Fruit fly (Drosophila melanogaster) whole organism, embryonic: ENCODE data around the gene GABPI.

ENCODE experiments used
- Blimp-1 ChIP-seq: fragments of 200-800 bp; sonication (Bioruptor generic); optimal IDR thresholded peaks from 3 replicates; lab custom pipeline; 2018; ENCODE audit warnings: missing biosample characterization, missing genetic modification characterization, mild to moderate bottlenecking, moderate library complexity, missing genetic modification reagents
- C15 ChIP-seq: fragments of 200-800 bp; sonication (Bioruptor generic); IDR thresholded peaks from 3 replicates; pipeline ENCODE4 v1.3.6; 2022; ENCODE audit warnings: missing biosample characterization, missing genetic modification characterization
- CG10209 ChIP-seq: fragments of 200-800 bp; sonication (Bioruptor generic); optimal IDR thresholded peaks from 3 replicates; lab custom pipeline; 2017; ENCODE audit warnings: missing biosample characterization, mild to moderate bottlenecking, missing genetic modification characterization, missing genetic modification reagents
- CG10267 ChIP-seq: fragments of 200-800 bp; sonication (Bioruptor generic); optimal IDR thresholded peaks from 2 replicates; lab custom pipeline; 2018; ENCODE audit warnings: missing biosample characterization, mild to moderate bottlenecking, missing genetic modification characterization, moderate library complexity
- CG11247 ChIP-seq: fragments of 200-800 bp; sonication (Bioruptor generic); IDR thresholded peaks from 2 replicates; pipeline ENCODE4 v1.3.6; 2022; ENCODE audit warnings: missing biosample characterization, missing genetic modification characterization
- CG11504 ChIP-seq: fragments of 200-800 bp; sonication (Bioruptor generic); optimal IDR thresholded peaks from 3 replicates; lab custom pipeline; 2019; ENCODE audit warnings: missing biosample characterization, mild to moderate bottlenecking, missing genetic modification characterization, moderate library complexity
- CG12236 ChIP-seq: fragments of 200-800 bp; sonication (Bioruptor generic); optimal IDR thresholded peaks from 2 replicates; lab custom pipeline; 2016; ENCODE audit warnings: missing biosample characterization, missing genetic modification characterization
- CG13296 ChIP-seq: fragments of 200-800 bp; sonication (Bioruptor generic); optimal IDR thresholded peaks from 3 replicates; lab custom pipeline; 2018; ENCODE audit warnings: missing biosample characterization, mild to moderate bottlenecking, missing genetic modification characterization
- CG15073 ChIP-seq: fragments of 200-800 bp; sonication (Bioruptor generic); optimal IDR thresholded peaks from 2 replicates; lab custom pipeline; 2016; ENCODE audit warnings: missing biosample characterization, missing genetic modification characterization
- CG15479 ChIP-seq: fragments of 200-800 bp; sonication (Bioruptor generic); optimal IDR thresholded peaks from 3 replicates; lab custom pipeline; 2019; ENCODE audit warnings: missing biosample characterization, mild to moderate bottlenecking, missing genetic modification characterization, moderate library complexity
- CG16813 ChIP-seq: fragments of 200-800 bp; sonication (Bioruptor generic); IDR thresholded peaks from 3 replicates; pipeline ENCODE4 v1.3.6; 2022; ENCODE audit warnings: missing biosample characterization, missing genetic modification characterization; ENCODE audit not compliant: partially characterized antibody
- CG32532 ChIP-seq: fragments of 200-800 bp; sonication (Bioruptor generic); IDR thresholded peaks from 2 replicates; pipeline ENCODE4 v1.3.6; 2022; ENCODE audit warnings: missing biosample characterization, missing genetic modification characterization
- CG3995 ChIP-seq: fragments of 200-800 bp; sonication (Bioruptor generic); optimal IDR thresholded peaks from 3 replicates; lab custom pipeline; 2016; ENCODE audit warnings: missing biosample characterization, missing genetic modification characterization
- CG4617 ChIP-seq: fragments of 200-800 bp; sonication (Bioruptor generic); optimal IDR thresholded peaks from 3 replicates; lab custom pipeline; 2016; ENCODE audit warnings: missing biosample characterization, missing genetic modification characterization, borderline replicate concordance
- CG6175 ChIP-seq: fragments of 200-800 bp; sonication (Bioruptor generic); IDR thresholded peaks from 3 replicates; pipeline ENCODE4 v1.3.6; 2022; ENCODE audit warnings: missing biosample characterization, missing genetic modification characterization
- CG6654 ChIP-seq: fragments of 200-800 bp; sonication (Bioruptor generic); optimal IDR thresholded peaks from 2 replicates; lab custom pipeline; 2017; ENCODE audit warnings: missing biosample characterization, mild to moderate bottlenecking, missing genetic modification characterization
- CG8478 ChIP-seq: fragments of >200 bp; optimal IDR thresholded peaks from 2 replicates; lab custom pipeline; 2018
- D19B ChIP-seq: fragments of 200-800 bp; sonication (Bioruptor generic); optimal IDR thresholded peaks from 2 replicates; lab custom pipeline; 2017; ENCODE audit warnings: missing biosample characterization, mild to moderate bottlenecking, missing genetic modification characterization
- Doc3 ChIP-seq: fragments of 200-800 bp; sonication (Bioruptor generic); IDR thresholded peaks from 3 replicates; pipeline ENCODE4 v1.3.6; 2022; ENCODE audit warnings: missing biosample characterization, missing genetic modification characterization; ENCODE audit not compliant: partially characterized antibody
- E2f2 ChIP-seq: fragments of 200-800 bp; sonication (Bioruptor generic); IDR thresholded peaks from 2 replicates; pipeline ENCODE4 v1.3.6; 2022; ENCODE audit warnings: missing biosample characterization, missing genetic modification characterization
- HLH3B ChIP-seq: fragments of 200-800 bp; sonication (Bioruptor generic); IDR thresholded peaks from 2 replicates; pipeline ENCODE4 v1.3.6; 2022; ENCODE audit warnings: missing biosample characterization, missing genetic modification characterization
- HLH54F ChIP-seq: fragments of 200-800 bp; sonication (Bioruptor generic); optimal IDR thresholded peaks from 3 replicates; lab custom pipeline; 2016; ENCODE audit warnings: missing biosample characterization, missing genetic modification characterization
- HLHmδ ChIP-seq: fragments of 200-800 bp; sonication (Bioruptor generic); optimal IDR thresholded peaks from 2 replicates; lab custom pipeline; 2018; ENCODE audit warnings: missing biosample characterization, mild to moderate bottlenecking, missing genetic modification characterization, moderate library complexity
- Hmr ChIP-seq: fragments of 200-800 bp; sonication (Bioruptor generic); optimal IDR thresholded peaks from 3 replicates; lab custom pipeline; 2017; ENCODE audit warnings: mild to moderate bottlenecking, missing biosample characterization, missing genetic modification reagents, missing genetic modification characterization
- Jarid2 ChIP-seq: fragments of 200-800 bp; sonication (Bioruptor generic); optimal IDR thresholded peaks from 3 replicates; lab custom pipeline; 2017; ENCODE audit warnings: mild to moderate bottlenecking, missing biosample characterization, missing genetic modification reagents, missing genetic modification characterization
- Meics ChIP-seq: fragments of 200-800 bp; sonication (Bioruptor generic); optimal IDR thresholded peaks from 2 replicates; lab custom pipeline; 2017; ENCODE audit warnings: missing biosample characterization, mild to moderate bottlenecking, missing genetic modification characterization
- Ptx1 ChIP-seq: fragments of 200-800 bp; sonication (Bioruptor generic); IDR thresholded peaks from 2 replicates; pipeline ENCODE4 v1.3.6; 2022; ENCODE audit warnings: missing biosample characterization, missing genetic modification characterization
- Sin3A ChIP-seq: fragments of >200 bp; optimal IDR thresholded peaks from 2 replicates; lab custom pipeline; 2018
- Xbp1 ChIP-seq: fragments of 200-800 bp; sonication (Bioruptor generic); optimal IDR thresholded peaks from 3 replicates; lab custom pipeline; 2016; ENCODE audit warnings: missing biosample characterization, mild to moderate bottlenecking, missing genetic modification characterization
- ab ChIP-seq: fragments of 200-800 bp; sonication (Bioruptor generic); optimal IDR thresholded peaks from 2 replicates; lab custom pipeline; 2016; ENCODE audit warnings: missing biosample characterization, missing genetic modification characterization
- ac ChIP-seq: fragments of 200-800 bp; sonication (Bioruptor generic); optimal IDR thresholded peaks from 3 replicates; lab custom pipeline; 2017; ENCODE audit warnings: missing biosample characterization, mild to moderate bottlenecking, missing genetic modification characterization
- bigmax ChIP-seq: fragments of 200-800 bp; sonication (Bioruptor generic); optimal IDR thresholded peaks from 2 replicates; lab custom pipeline; 2018; ENCODE audit warnings: missing biosample characterization, mild to moderate bottlenecking, missing genetic modification characterization
- cato ChIP-seq: fragments of 200-800 bp; sonication (Bioruptor generic); optimal IDR thresholded peaks from 2 replicates; lab custom pipeline; 2016; ENCODE audit warnings: missing biosample characterization, missing genetic modification characterization, borderline replicate concordance
- dm ChIP-seq: fragments of 200-800 bp; sonication (Bioruptor generic); optimal IDR thresholded peaks from 3 replicates; lab custom pipeline; 2016; ENCODE audit warnings: missing biosample characterization, missing genetic modification characterization
- dmrt11E ChIP-seq: fragments of 200-800 bp; sonication (Bioruptor generic); optimal IDR thresholded peaks from 3 replicates; lab custom pipeline; 2018; ENCODE audit warnings: missing biosample characterization, mild to moderate bottlenecking, missing genetic modification characterization, moderate library complexity
- dpn ChIP-seq, 2 experiments: fragments of 200-800 bp; sonication (Bioruptor generic); optimal IDR thresholded peaks; 3 replicates each; lab custom pipeline; 2016; ENCODE audit warnings: missing biosample characterization in 2 of 2, missing genetic modification characterization in 2 of 2
- eve ChIP-seq, 2 experiments: fragments of >200 bp; optimal IDR thresholded peaks; 2 replicates each; lab custom pipeline; 2017; ENCODE audit warnings: missing biosample characterization in 2 of 2, missing genetic modification characterization in 2 of 2
- gce ChIP-seq: fragments of 200-800 bp; sonication (Bioruptor generic); IDR thresholded peaks from 3 replicates; pipeline ENCODE4 v1.3.6; 2022; ENCODE audit warnings: missing biosample characterization, missing genetic modification characterization
- hth ChIP-seq: fragments of >200 bp; optimal IDR thresholded peaks from 2 replicates; lab custom pipeline; 2017; ENCODE audit warnings: inconsistent platforms
- luna ChIP-seq: fragments of 200-800 bp; sonication (Bioruptor generic); optimal IDR thresholded peaks from 2 replicates; lab custom pipeline; 2016; ENCODE audit warnings: missing biosample characterization, missing genetic modification characterization
- org-1 ChIP-seq: fragments of 200-800 bp; sonication (Bioruptor generic); optimal IDR thresholded peaks from 2 replicates; lab custom pipeline; 2017; ENCODE audit warnings: missing biosample characterization, missing genetic modification characterization
- pan ChIP-seq, 4 experiments: fragments of >200 bp in 3 of 4; fragments of 200-800 bp in 1 of 4; sonication (Bioruptor generic) in 1 of 4; optimal IDR thresholded peaks in 3 of 4; IDR thresholded peaks in 1 of 4; 2 replicates each; pipeline versions ENCODE4 v1.3.6 to Lab custom; 2017 to 2022; ENCODE audit warnings: missing biosample characterization in 2 of 4, missing genetic modification characterization in 2 of 4, mixed read lengths in 1 of 4
- pho ChIP-seq: fragments of 200-800 bp; sonication (Bioruptor generic); optimal IDR thresholded peaks from 2 replicates; lab custom pipeline; 2016; ENCODE audit warnings: missing biosample characterization, missing genetic modification characterization
- rib ChIP-seq: fragments of 200-800 bp; sonication (Bioruptor generic); IDR thresholded peaks from 2 replicates; pipeline ENCODE4 v1.3.6; 2022; ENCODE audit warnings: missing biosample characterization, missing genetic modification characterization
- salm ChIP-seq: fragments of 200-800 bp; sonication (Bioruptor generic); optimal IDR thresholded peaks from 2 replicates; lab custom pipeline; 2018; ENCODE audit warnings: missing biosample characterization, mild to moderate bottlenecking, missing genetic modification characterization
- sens ChIP-seq: fragments of 200-800 bp; sonication (Bioruptor generic); peaks from one replicate; lab custom pipeline; 2016; ENCODE audit warnings: missing biosample characterization, missing genetic modification characterization
- sob ChIP-seq: fragments of 200-800 bp; sonication (Bioruptor generic); IDR thresholded peaks from 2 replicates; pipeline ENCODE4 v1.3.6; 2022; ENCODE audit warnings: missing biosample characterization, missing genetic modification characterization
- tgo ChIP-seq: fragments of 200-800 bp; sonication (Bioruptor generic); IDR thresholded peaks from 3 replicates; pipeline ENCODE4 v1.3.6; 2022; ENCODE audit warnings: missing biosample characterization, missing genetic modification characterization
- toy ChIP-seq: fragments of 200-800 bp; sonication (Bioruptor generic); IDR thresholded peaks from 2 replicates; pipeline ENCODE4 v1.3.6; 2022; ENCODE audit warnings: missing biosample characterization, missing genetic modification characterization
- zfh2 ChIP-seq: fragments of 200-800 bp; sonication (Bioruptor generic); optimal IDR thresholded peaks from 2 replicates; lab custom pipeline; 2016; ENCODE audit warnings: missing biosample characterization, missing genetic modification characterization

GABPI gene

DNA sequence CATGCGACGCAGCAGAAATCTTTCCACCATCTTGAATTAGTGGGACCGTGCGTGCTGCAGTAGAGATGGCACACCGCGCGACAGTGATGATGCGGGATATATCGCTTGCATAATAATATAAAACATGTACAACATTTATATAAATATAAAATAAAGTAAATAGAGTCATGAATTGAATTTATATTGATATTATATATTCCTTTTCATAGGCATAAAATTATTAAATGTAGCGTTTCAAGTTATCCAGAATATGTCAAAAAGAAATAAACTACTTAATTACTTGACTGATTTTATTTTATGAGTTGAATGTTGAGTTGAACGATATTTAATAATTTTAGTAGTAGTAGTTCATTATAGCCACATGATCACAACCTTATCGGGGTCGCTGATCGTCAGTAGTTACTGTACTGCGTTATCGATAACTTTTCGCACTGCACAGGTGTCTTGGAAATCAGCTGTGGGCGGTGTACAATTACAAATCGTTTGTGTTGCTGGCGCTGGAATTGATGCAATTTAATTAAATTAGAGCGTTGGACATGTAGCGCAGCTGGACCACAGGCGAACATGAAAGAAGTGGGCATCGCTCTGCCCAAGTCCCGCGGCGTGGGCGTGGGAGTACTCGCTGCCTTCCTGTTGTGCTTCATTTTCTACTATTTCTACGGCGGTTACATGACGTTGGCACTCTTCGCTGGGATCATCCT, 42.5 kb upstream of the GABPI start, which contains the start of the genes Chd1 and Bem46 (continued):
- TF ChIP-seq CG10209 (GFP tag; lab: Kevin White, UChicago) (peak; percentile 83), HLH54F (GFP tag; lab: Kevin White, UChicago) (peak; percentile 86), CG11247 (GFP tag; lab: Robert Waterston, UW) (peak; percentile 71; the same call in 1 of the 2 replicates), CG4617 (peak; percentile 70), Ptx1 (peak; percentile 91), pho (peak; percentile 75), C15 (GFP tag; lab: Robert Waterston, UW) (no peak), ab (GFP tag; lab: Kevin White, UChicago) (peak; percentile 74), CG12236 (no peak), eve (GFP tag; optimal IDR thresholded peaks at IDR 0.05; lab: Kevin White, UChicago) (no peak), D19B (GFP tag; lab: Kevin White, UChicago) (no peak), CG13296 (peak; percentile 84), toy (GFP tag; lab: Robert Waterston, UW) (no peak), CG16813 (peak; percentile 27; the same call in 1 of the 3 replicates), Meics (GFP tag; lab: Kevin White, UChicago) (peak; percentile 88), Sin3A (lab: Kevin White, UChicago) (peak; percentile 59), Jarid2 (GFP tag; lab: Kevin White, UChicago) (no peak), dmrt11E (tag; lab: Kevin White, UChicago) (peak; percentile 86), CG15479 (peak; percentile 1), org-1 (GFP tag; lab: Kevin White, UChicago) (peak; percentile 64), HLHmδ (GFP tag; lab: Kevin White, UChicago) (no peak), CG15073 (GFP tag; lab: Kevin White, UChicago) (no peak), hth (lab: Kevin White, UChicago) (no peak), CG3995 (peak; percentile 46), dm (GFP tag; lab: Kevin White, UChicago) (peak; percentile 58), gce (GFP tag; lab: Robert Waterston, UW) (0 out of 3 replicates have a peak, but pooled peaks have one; percentile 8), Xbp1 (GFP tag; lab: Kevin White, UChicago) (peak; percentile 91), dpn (GFP tag; optimal IDR thresholded peaks at IDR 0.05; lab: Kevin White, UChicago) (peak; percentile 75 to 89), rib (GFP tag; lab: Robert Waterston, UW) (peak; percentile 78), CG32532 (GFP tag; lab: Robert Waterston, UW) (peak; percentile 89), salm (tag; lab: Kevin White, UChicago) (peak; percentile 47), tgo (GFP tag; lab: Robert Waterston, UW) (peak; percentile 85), CG6175 (GFP tag; lab: Robert Waterston, UW) (peak; percentile 73; the same call in 1 of the 3 replicates), E2f2 (GFP tag; lab: Robert Waterston, UW) (peak; percentile 41; the same call in 1 of the 2 replicates), sob (GFP tag; lab: Robert Waterston, UW) (peak; percentile 80), Blimp-1 (no peak), sens (GFP tag; lab: Kevin White, UChicago) (peak; percentile 94), CG11504 (tag; lab: Kevin White, UChicago) (no peak), Hmr (GFP tag; lab: Kevin White, UChicago) (no peak), bigmax (no peak), CG10267 (tag; lab: Kevin White, UChicago) (peak; percentile 81), ac (GFP tag; lab: Kevin White, UChicago) (no peak), pan (optimal IDR thresholded peaks at IDR 0.05; lab: Kevin White, UChicago) (no peak), pan (GFP tag; optimal IDR thresholded peaks at IDR 0.05 in 1 of 2, IDR thresholded peaks at IDR 0.05 in 1 of 2) (peak in 1 of 2 experiments; percentile 86), luna (no peak), zfh2 (peak; percentile 84), CG8478 (lab: Kevin White, UChicago) (no peak), cato (GFP tag; lab: Kevin White, UChicago) (peak; percentile 77), CG6654 (GFP tag; lab: Kevin White, UChicago) (peak; percentile 68), HLH3B (GFP tag; lab: Robert Waterston, UW) (peak; percentile 82), Doc3 (GFP tag; lab: Robert Waterston, UW) (no peak)
